Fruit fly (Drosophila melanogaster) whole organism, embryonic: ENCODE measurements around the gene SLC5A11.

ENCODE experiments used
- CG17912 ChIP-seq: fragments of 200-800 bp; sonication (Bioruptor generic); optimal IDR thresholded peaks from 2 replicates; lab custom pipeline; 2018; ENCODE audit warnings: missing biosample characterization, mild to moderate bottlenecking, missing genetic modification characterization
- Doc3 ChIP-seq: fragments of 200-800 bp; sonication (Bioruptor generic); IDR thresholded peaks from 3 replicates; pipeline ENCODE4 v1.3.6; 2022; ENCODE audit warnings: missing biosample characterization, missing genetic modification characterization; ENCODE audit not compliant: partially characterized antibody

DNA sequence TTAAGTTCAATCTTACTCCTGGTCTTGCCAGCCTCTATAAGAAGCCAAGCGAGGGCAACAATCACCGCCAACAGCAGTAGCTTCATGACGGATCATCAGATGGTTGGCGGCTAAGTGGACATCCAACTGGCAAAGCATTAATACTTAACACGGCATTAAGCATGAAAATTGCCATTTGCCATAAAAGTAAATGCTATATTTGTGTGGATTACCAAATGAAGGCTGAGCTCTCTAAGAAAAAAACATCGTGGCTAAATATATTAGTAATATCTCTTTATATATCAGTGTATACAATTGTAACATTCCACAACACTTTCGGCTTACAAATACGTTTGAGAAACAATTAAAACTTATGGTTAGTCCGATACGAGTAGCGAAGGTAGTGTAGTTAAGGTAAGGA is 39.0 kb upstream of the SLC5A11 start, which contains the start of gene CG43057:
- TF ChIP-seq Doc3 (GFP tag; lab: Robert Waterston, UW) (no peak), CG17912 (GFP tag; lab: Kevin White, UChicago) (no peak)
